Worm (Caenorhabditis elegans): ENCODE data around the gene T21B10.3.

- TF ChIP-seq med-1 (GFP tag; optimal IDR thresholded peaks at IDR 0.05; ENCODE audit: insufficient read depth): no peak
- TF ChIP-seq flt-1 (GFP tag; IDR thresholded peaks at IDR 0.05): no peak
- no peak for TF ChIP-seq ztf-29 (GFP tag; IDR thresholded peaks at IDR 0.05)
- no peak for TF ChIP-seq ref-1 (GFP tag; conservative IDR thresholded peaks at IDR 0.05)
- no peak for TF ChIP-seq cog-1 (tag; optimal IDR thresholded peaks at IDR 0.05)
Measured at ce11 chrII:8927253-8927791, 6.9 kb upstream of the T21B10.3 start, which contains the start of gene cct-2.

Measured in whole organism, midembryonic.